Worm (Caenorhabditis elegans): ENCODE results near the gene F13H8.11.

F13H8.11 gene

DNA sequence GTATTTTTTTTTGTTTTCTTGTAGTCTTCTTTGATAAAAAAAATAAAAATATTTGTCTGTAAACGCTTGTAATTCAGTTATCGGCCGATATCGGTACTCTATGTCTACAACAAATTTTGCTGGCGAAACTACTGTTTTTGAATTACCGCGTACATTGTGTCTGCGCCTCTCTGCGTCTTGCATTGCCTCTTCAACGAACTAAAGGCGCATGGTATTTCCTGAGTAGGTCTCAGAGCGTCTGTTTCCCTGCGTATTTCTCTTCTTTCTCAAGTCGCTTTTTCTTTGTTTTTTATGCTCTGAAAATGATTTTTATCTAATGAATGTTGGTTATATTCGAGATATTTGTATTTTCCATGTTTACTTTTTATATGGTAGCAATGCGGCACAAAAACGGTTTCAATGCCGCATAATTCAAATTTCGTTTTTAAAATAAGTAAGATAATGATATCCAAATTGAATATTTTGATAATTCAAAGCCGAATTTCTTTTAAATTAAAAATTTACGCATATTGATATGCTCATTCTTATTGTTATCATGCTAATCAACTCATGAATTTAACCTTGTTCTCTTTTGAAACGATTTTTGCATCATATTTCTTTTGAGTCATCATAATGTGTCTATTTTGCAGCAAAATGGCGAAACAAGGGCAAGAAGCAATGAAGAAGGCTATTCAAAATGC lies 8.9 kb downstream of the F13H8.11 start, which contains the start of gene phb-2 (continued):
- TF ChIP-seq nhr-67 (tag; optimal IDR thresholded peaks at IDR 0.05) (no peak), nfya-1 (tag; optimal IDR thresholded peaks at IDR 0.05; ENCODE audit: insufficient read depth) (peak; percentile 90), tbx-2 (tag; optimal IDR thresholded peaks at IDR 0.05) (no peak)

DNA sequence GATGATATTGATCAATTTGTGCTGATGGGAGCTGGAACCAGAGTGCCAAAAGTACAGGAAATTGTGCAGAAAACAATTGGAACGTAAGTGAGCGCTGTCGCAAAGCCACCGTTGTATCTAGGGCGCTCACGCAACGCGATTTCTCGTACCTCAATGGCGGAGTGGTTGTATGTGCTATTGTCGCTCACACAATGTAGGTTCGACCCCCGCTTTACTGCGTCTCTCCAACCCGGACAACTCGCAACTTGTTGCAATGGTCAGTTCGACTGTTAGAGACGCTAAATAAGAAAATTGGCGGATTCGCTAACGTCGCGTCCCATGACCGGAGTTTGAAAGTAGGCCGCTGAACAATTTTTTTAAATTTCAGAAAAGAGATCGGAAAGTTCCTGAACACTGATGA lies 11.3 kb downstream of the F13H8.11 start:
- TF ChIP-seq fkh-10 (GFP tag; optimal IDR thresholded peaks at IDR 0.05), result no peak
- no peak for TF ChIP-seq ceh-28 (tag; optimal IDR thresholded peaks at IDR 0.05)
- peak; percentile 22 for TF ChIP-seq hmg-11 (tag; optimal IDR thresholded peaks at IDR 0.05)
- no peak for TF ChIP-seq ztf-11 (tag; optimal IDR thresholded peaks at IDR 0.05)
- TF ChIP-seq lin-15B (tag; optimal IDR thresholded peaks at IDR 0.05), result peak; percentile 2
- TF ChIP-seq daf-12 (tag; optimal IDR thresholded peaks at IDR 0.05), result no peak
- no peak for TF ChIP-seq elt-3 (tag; optimal IDR thresholded peaks at IDR 0.05)
- peak; percentile 82 for TF ChIP-seq lin-39 (tag; optimal IDR thresholded peaks at IDR 0.05)
- TF ChIP-seq nhr-23 (tag; optimal IDR thresholded peaks at IDR 0.05), result peak; percentile 59
- TF ChIP-seq egl-27 (tag; optimal IDR thresholded peaks at IDR 0.05), result no peak
- no peak for TF ChIP-seq nhr-11 (tag; optimal IDR thresholded peaks at IDR 0.05)
- no peak for TF ChIP-seq sea-2 (GFP tag; optimal IDR thresholded peaks at IDR 0.05)
- TF ChIP-seq ceh-82 (tag; optimal IDR thresholded peaks at IDR 0.05), result no peak
- no peak for TF ChIP-seq ama-1 (optimal IDR thresholded peaks at IDR 0.05)
- no peak for TF ChIP-seq egl-5 (tag; optimal IDR thresholded peaks at IDR 0.05)
- TF ChIP-seq unc-62 (GFP tag; optimal IDR thresholded peaks at IDR 0.05), result no peak
- TF ChIP-seq nfya-1 (tag; optimal IDR thresholded peaks at IDR 0.05; ENCODE audit: insufficient read depth), result peak; percentile 59
- no peak for TF ChIP-seq eor-1 (tag; optimal IDR thresholded peaks at IDR 0.05)
- peak; percentile 21 for TF ChIP-seq elt-2 (tag; optimal IDR thresholded peaks at IDR 0.05)
- peak; percentile 19 for TF ChIP-seq tbx-2 (tag; optimal IDR thresholded peaks at IDR 0.05)
- no peak for TF ChIP-seq unc-39 (tag; optimal IDR thresholded peaks at IDR 0.05)
- no peak for TF ChIP-seq snpc-4 (tag; optimal IDR thresholded peaks at IDR 0.05)
- TF ChIP-seq mml-1 (tag; optimal IDR thresholded peaks at IDR 0.05), result no peak
- TF ChIP-seq pqm-1 (tag; optimal IDR thresholded peaks at IDR 0.05), result peak; percentile 24
- peak; percentile 85 for TF ChIP-seq pha-4 (tag; optimal IDR thresholded peaks at IDR 0.05)
- peak; percentile 70 for TF ChIP-seq nhr-43 (tag; optimal IDR thresholded peaks at IDR 0.05; ENCODE audit: poor library complexity, severe bottlenecking)
- TF ChIP-seq mdl-1 (tag; optimal IDR thresholded peaks at IDR 0.05), result no peak
- peak; percentile 18 for TF ChIP-seq nhr-25 (tag; optimal IDR thresholded peaks at IDR 0.05)
- no peak for TF ChIP-seq nhr-67 (tag; optimal IDR thresholded peaks at IDR 0.05)
- no peak for TF ChIP-seq zag-1 (tag; optimal IDR thresholded peaks at IDR 0.05)

- TF ChIP-seq ZK546.5 (tag; optimal IDR thresholded peaks at IDR 0.05), result no peak
- no peak for TF ChIP-seq sea-2 (GFP tag; optimal IDR thresholded peaks at IDR 0.05)
- no peak for TF ChIP-seq ceh-28 (tag; optimal IDR thresholded peaks at IDR 0.05)
- no peak for TF ChIP-seq nfya-1 (tag; optimal IDR thresholded peaks at IDR 0.05; ENCODE audit: insufficient read depth)
- no peak for TF ChIP-seq zag-1 (tag; optimal IDR thresholded peaks at IDR 0.05)
- no peak for TF ChIP-seq lin-39 (tag; optimal IDR thresholded peaks at IDR 0.05)
- TF ChIP-seq ama-1 (optimal IDR thresholded peaks at IDR 0.05), result no peak
- TF ChIP-seq elt-3 (tag; optimal IDR thresholded peaks at IDR 0.05), result no peak
- no peak for TF ChIP-seq nhr-67 (tag; optimal IDR thresholded peaks at IDR 0.05)
- TF ChIP-seq aly-2 (tag; optimal IDR thresholded peaks at IDR 0.05), result no peak
- TF ChIP-seq elt-2 (tag; optimal IDR thresholded peaks at IDR 0.05), result no peak
Measured at ce11 chrII:6248029-6248428, 11.8 kb downstream of the F13H8.11 start.

ce11 chrII:6247011-6247410 lies 12.8 kb downstream of the F13H8.11 start, which contains the start of gene T24H7.2:
Gene T24H7.2 (plus strand): TSS chrII:6247311.
- TF ChIP-seq mml-1 (tag; optimal IDR thresholded peaks at IDR 0.05) (no peak), ceh-16 (tag; optimal IDR thresholded peaks at IDR 0.05) (no peak), nhr-67 (tag; optimal IDR thresholded peaks at IDR 0.05) (no peak), fkh-2 (tag; optimal IDR thresholded peaks at IDR 0.05) (no peak), nhr-43 (tag; optimal IDR thresholded peaks at IDR 0.05; ENCODE audit: poor library complexity, severe bottlenecking) (no peak), ceh-82 (tag; optimal IDR thresholded peaks at IDR 0.05) (no peak), skn-1 (tag; optimal IDR thresholded peaks at IDR 0.05) (no peak), eor-1 (tag; optimal IDR thresholded peaks at IDR 0.05) (no peak), ztf-11 (tag; optimal IDR thresholded peaks at IDR 0.05) (no peak), lsy-12 (tag; optimal IDR thresholded peaks at IDR 0.05) (no peak), nhr-11 (tag; optimal IDR thresholded peaks at IDR 0.05) (no peak), hmg-11 (tag; optimal IDR thresholded peaks at IDR 0.05) (no peak), unc-39 (tag; optimal IDR thresholded peaks at IDR 0.05) (no peak), elt-3 (tag; optimal IDR thresholded peaks at IDR 0.05) (no peak), elt-1 (tag; optimal IDR thresholded peaks at IDR 0.05) (no peak)

Measured in whole organism, L3 larva.